Worm (Caenorhabditis elegans) whole organism, dauer: ENCODE data around the gene mcm-2.

Experiments
- unc-62 ChIP-seq: sonication (generic microtip); optimal IDR thresholded peaks from 2 replicates; lab custom pipeline; 2017; ENCODE audit warnings: missing biosample characterization, missing genetic modification reagents, missing genetic modification characterization

The mcm-2 gene

DNA sequence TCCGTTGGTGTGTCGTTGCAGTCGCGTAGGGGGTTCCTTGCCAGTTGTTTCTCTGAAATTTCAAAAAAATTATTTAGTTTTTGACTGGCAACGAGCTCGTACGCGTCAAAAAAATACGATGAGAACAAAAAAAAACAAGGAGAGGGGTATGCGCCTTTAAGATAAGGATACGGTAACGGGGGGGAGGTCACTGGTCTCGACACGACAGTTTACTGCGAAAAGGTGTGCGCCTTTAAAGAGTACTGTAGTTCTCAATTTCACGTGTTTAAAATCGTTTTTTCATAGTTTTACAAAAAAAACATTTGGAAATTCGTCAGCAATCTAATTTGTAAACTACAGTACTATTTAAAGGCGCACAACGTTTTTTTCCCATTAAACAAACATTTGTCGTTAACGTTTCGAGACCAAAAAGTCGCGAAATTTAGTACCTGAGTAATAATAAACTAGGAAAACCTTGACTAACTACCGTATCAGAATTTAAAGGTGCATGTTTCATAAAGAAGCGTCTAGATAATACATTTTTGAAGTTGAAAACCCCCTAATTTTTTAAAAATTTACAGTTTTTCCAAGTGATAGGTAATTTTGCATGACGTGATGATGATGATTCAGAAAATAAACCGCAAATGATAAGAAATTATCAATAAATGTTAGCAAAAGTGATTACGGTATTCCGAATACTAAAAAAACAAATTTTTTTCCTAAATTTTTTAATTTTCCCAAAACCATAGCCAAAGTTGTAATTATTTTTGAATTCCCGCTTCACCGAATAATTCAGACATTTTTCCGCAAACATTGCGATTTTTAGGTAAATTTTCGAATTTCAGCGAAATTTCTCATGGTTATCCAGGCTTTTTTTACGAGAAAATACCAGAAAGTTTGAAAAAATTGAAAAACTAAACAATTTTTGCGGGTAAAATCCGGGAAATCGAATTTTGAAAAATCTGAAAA, 32.1 kb downstream of the mcm-2 start:
- no peak for TF ChIP-seq unc-62 (GFP tag; lab: Kevin White, UChicago)

ce11 chrII:11973632-11974031, 32.8 kb downstream of the mcm-2 start, which contains the start of gene acbp-6:
acbp-6 (minus strand) TSS chrII:11973732.
- TF ChIP-seq unc-62 (GFP tag; lab: Kevin White, UChicago) = no peak

- TF ChIP-seq unc-62 (GFP tag; lab: Kevin White, UChicago) = no peak
Measured at ce11 chrII:11972266-11972665, 34.2 kb downstream of the mcm-2 start.

- no peak for TF ChIP-seq unc-62 (GFP tag; lab: Kevin White, UChicago)
Measured at ce11 chrII:11971009-11971636, 35.3 kb downstream of the mcm-2 start.

DNA sequence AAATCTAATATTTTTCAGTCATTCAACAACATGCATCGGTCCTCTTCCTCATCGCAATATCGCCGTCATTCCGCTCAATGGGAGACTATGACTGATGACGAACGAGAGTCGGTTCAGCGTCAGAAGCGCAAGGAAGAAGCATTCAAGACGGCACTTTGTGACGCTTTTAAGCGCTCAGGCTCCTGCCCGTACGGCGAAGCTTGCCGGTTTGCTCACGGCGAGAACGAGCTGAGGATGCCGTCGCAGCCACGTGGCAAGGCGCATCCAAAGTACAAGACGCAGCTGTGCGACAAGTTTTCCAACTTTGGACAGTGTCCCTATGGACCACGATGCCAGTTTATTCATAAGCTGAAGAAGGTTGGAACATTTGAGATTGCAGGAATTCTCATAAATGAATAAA, 37.4 kb downstream of the mcm-2 start:
- TF ChIP-seq unc-62 (GFP tag; lab: Kevin White, UChicago) = no peak

ce11 chrII:11968275-11968674, 38.1 kb downstream of the mcm-2 start, which contains the start of gene mex-1:
mex-1 (plus strand) TSS chrII:11968637.
- TF ChIP-seq unc-62 (GFP tag; lab: Kevin White, UChicago) = no peak

DNA sequence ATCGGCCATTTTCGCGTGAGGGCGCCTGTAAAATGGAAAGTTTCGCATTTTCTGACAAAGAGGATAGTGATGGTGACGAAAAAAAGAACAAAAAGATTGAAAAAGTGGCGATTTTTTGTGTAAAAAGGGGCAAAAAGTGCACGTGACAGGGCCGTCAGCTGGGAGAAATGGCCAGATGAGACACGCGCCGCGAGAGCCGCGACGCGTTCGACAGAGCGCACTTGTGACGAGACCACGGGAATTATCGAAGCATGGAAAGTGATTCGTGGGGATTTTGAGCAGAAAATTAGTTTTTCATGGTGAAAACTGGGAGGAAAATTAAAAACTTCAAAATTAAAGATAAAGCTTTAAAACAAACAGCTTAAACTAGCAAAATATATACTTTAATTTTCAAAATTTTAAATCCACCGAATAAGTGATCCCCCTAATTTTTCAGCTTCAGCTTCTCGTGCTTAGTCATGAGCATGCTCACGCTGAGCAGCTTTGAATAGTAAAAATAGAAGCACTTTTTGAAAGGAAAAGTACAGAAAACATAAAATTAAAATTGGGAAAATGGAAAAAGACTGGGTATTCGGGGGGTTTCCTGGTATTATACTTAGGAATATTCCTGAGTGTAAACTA, 38.8 kb downstream of the mcm-2 start, which contains the start of gene W03C9.5:
TSS of gene W03C9.5 (minus strand) at position 38 of the 621 bp plus-strand sequence.
- no peak for TF ChIP-seq unc-62 (GFP tag; lab: Kevin White, UChicago)

DNA sequence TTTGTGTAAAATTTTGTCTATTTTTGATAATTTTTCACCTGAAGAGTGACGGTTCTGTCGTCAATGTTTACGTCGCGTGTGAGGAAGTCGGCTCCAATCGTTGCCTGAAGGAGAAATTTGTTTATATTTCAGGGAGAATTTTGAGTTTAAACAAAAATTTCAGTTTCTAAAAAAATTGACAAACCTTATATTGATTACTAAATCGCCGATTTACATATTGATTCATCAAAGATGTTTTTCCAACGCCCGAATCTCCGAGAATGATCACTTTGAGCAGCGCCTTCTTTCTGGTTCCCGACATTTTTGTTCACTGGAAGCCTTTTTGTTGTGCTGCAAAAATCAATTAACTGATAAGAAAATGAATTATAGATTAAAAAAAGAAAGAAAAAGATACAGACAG, 39.8 kb downstream of the mcm-2 start, which contains the start of gene rab-7:
TSS of gene rab-7 (minus strand) at position 330 of the 400 bp plus-strand sequence.
- TF ChIP-seq unc-62 (GFP tag; lab: Kevin White, UChicago) = no peak

DNA sequence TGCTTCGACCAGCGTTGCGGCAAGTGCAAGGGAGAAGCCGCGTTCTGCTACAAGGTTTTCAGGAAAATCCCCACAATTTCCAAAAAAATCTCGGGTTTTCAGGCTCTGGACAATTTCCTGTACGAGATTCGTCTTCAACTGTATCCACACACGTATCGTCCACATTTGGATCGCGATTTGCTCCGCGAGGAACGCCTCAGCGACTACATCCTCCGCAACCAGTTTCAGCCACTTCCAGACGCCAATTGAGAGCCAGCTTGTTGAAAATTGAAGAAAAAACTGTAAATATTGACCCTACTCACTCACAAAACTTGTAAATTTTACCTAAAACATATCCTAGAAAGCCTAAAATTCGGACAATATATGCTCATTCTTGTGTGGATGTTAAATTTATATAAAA, 41.6 kb downstream of the mcm-2 start:
- no peak for TF ChIP-seq unc-62 (GFP tag; lab: Kevin White, UChicago)

ce11 chrII:11963132-11963630, 43.2 kb downstream of the mcm-2 start:
- TF ChIP-seq unc-62 (GFP tag; lab: Kevin White, UChicago) = no peak

ce11 chrII:11962083-11962482, 44.3 kb downstream of the mcm-2 start, which contains the start of the genes W03C9.1 and W03C9.2:
W03C9.1 (minus strand) TSS chrII:11962128.
W03C9.2 (plus strand) TSS chrII:11962368.
- no peak for TF ChIP-seq unc-62 (GFP tag; lab: Kevin White, UChicago)

DNA sequence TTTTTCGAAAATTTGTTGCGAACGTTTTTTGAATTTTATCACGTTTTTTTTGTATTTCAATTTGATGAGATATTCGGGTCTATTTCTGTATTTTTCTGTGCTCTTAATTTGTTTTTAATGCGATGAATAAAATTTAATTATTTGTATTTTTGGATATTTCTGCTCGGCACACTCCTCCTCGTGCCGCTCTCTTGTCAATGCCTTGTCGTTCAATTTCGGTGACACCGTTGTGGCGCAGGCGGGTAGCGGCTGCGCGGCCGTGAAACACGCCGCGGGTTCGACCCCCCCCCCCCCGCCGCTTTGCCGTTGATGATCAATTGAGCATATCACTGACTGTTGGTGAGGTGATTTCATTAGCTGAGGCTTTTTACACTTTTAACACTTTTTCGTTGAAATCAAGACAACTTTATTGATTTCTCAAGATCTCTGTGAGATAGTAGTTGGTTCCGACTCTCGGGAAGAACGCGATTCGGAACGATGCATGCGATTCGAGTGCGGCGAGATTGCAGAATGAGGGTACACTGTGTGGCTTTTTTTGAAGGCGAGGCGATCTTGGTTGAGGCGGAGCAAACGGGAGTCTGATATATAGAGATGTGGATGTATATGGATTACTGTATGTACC, 45.7 kb downstream of the mcm-2 start:
- no peak for TF ChIP-seq unc-62 (GFP tag; lab: Kevin White, UChicago)

DNA sequence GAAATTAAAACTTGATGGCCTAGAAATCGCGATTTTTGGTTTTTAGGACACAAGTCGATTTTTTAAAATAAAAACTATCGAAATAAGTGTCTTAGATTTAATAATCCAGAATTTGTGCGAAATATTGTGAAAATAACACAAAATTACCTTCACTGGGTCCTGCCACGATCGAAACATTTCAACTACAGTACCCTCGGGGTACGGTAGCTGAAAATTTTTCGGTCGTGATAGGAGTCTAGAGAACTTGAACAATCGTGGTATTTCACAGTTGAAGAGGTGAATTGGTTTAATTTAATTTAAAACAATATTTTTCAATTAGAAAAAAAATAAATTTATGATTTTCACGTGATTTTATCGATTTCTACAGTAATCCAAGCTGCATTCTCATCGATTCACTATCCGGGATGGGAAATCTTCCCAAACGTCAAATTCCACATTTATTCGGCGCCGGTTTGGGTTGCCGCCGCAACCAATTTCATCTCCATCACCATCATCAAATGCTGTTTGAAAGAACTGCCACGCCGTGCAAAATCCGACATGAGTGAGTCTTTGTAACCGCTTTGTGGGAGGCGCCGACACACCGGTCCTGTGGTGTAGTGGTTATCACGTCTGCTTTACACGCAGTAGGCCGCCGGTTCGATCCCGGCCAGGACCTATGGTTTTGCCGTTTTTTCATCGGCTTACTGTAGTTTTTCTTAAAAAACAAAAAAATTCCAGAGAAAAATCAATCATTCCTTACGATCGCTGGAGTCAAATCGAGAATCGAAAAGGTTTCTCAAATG, 47.4 kb downstream of the mcm-2 start:
- no peak for TF ChIP-seq unc-62 (GFP tag; lab: Kevin White, UChicago)

- no peak for TF ChIP-seq unc-62 (GFP tag; lab: Kevin White, UChicago)
Measured at ce11 chrII:11954811-11955210, 51.6 kb downstream of the mcm-2 start.
